Worm (Caenorhabditis elegans) whole organism, late embryonic: ENCODE data around the gene B0304.4.

ENCODE experiments used
- C08G9.2 ChIP-seq: sonication (generic microtip); optimal IDR thresholded peaks from 2 replicates; lab custom pipeline; 2016; ENCODE audit warnings: mild to moderate bottlenecking, missing genetic modification characterization, moderate library complexity, missing compliant biosample characterization
- F13H6.1 ChIP-seq: sonication (generic microtip); optimal IDR thresholded peaks from 2 replicates; lab custom pipeline; 2016; ENCODE audit warnings: missing genetic modification characterization, missing compliant biosample characterization
- K09A11.1 ChIP-seq: sonication (generic microtip); optimal IDR thresholded peaks from 2 replicates; lab custom pipeline; 2017; ENCODE audit warnings: antibody characterized with exemption, mild to moderate bottlenecking, missing genetic modification characterization, missing compliant biosample characterization; ENCODE audit not compliant: insufficient read depth
- Y22D7AL.16 ChIP-seq: sonication (generic microtip); optimal IDR thresholded peaks from 2 replicates; lab custom pipeline; 2016; ENCODE audit warnings: missing genetic modification characterization, missing compliant biosample characterization
- ahr-1 ChIP-seq: sonication (generic microtip); optimal IDR thresholded peaks from 2 replicates; lab custom pipeline; 2016; ENCODE audit warnings: missing genetic modification characterization, missing compliant biosample characterization
- ama-1 ChIP-seq: fragments of 150-350 bp; optimal IDR thresholded peaks from 2 replicates; lab custom pipeline; 2014
- ceh-19 ChIP-seq: fragments of 200-800 bp; sonication (Bioruptor generic); optimal IDR thresholded peaks from 2 replicates; lab custom pipeline; 2018; ENCODE audit warnings: mild to moderate bottlenecking, missing genetic modification characterization, missing compliant biosample characterization
- ceh-24 ChIP-seq: sonication (generic microtip); optimal IDR thresholded peaks from 2 replicates; lab custom pipeline; 2016; ENCODE audit warnings: mild to moderate bottlenecking, missing genetic modification characterization, missing compliant biosample characterization
- ceh-30 ChIP-seq: fragments of 150-350 bp; optimal IDR thresholded peaks from 2 replicates; lab custom pipeline; 2014; ENCODE audit warnings: missing biosample characterization, missing genetic modification characterization
- ceh-6 ChIP-seq: fragments of 200-800 bp; sonication (Bioruptor generic); optimal IDR thresholded peaks from 2 replicates; lab custom pipeline; 2018; ENCODE audit warnings: mild to moderate bottlenecking, missing genetic modification characterization, missing compliant biosample characterization
- ceh-9 ChIP-seq: sonication (generic microtip); optimal IDR thresholded peaks from 2 replicates; lab custom pipeline; 2016; ENCODE audit warnings: mild to moderate bottlenecking, missing genetic modification characterization, inconsistent platforms, missing compliant biosample characterization
- che-1 ChIP-seq: sonication (generic microtip); optimal IDR thresholded peaks from 2 replicates; lab custom pipeline; 2016; ENCODE audit warnings: mild to moderate bottlenecking, missing genetic modification characterization, missing compliant biosample characterization
- dmd-4 ChIP-seq: sonication (generic microtip); optimal IDR thresholded peaks from 2 replicates; lab custom pipeline; 2016; ENCODE audit warnings: borderline replicate concordance, missing genetic modification characterization, missing compliant biosample characterization
- dve-1 ChIP-seq: sonication (generic microtip); optimal IDR thresholded peaks from 2 replicates; lab custom pipeline; 2017; ENCODE audit warnings: antibody characterized with exemption, mild to moderate bottlenecking, missing genetic modification characterization, missing compliant biosample characterization
- eyg-1 ChIP-seq: sonication (generic microtip); optimal IDR thresholded peaks from 2 replicates; lab custom pipeline; 2016; ENCODE audit warnings: missing genotype, missing genetic modification characterization, missing compliant biosample characterization
- hlh-13 ChIP-seq: fragments of 200-800 bp; sonication (Bioruptor generic); optimal IDR thresholded peaks from 2 replicates; lab custom pipeline; 2018; ENCODE audit warnings: mild to moderate bottlenecking, missing genetic modification characterization, missing compliant biosample characterization
- hlh-15 ChIP-seq: sonication (generic microtip); optimal IDR thresholded peaks from 2 replicates; lab custom pipeline; 2016; ENCODE audit warnings: missing genetic modification characterization, missing compliant biosample characterization
- hlh-6 ChIP-seq: sonication (generic microtip); optimal IDR thresholded peaks from 2 replicates; lab custom pipeline; 2016; ENCODE audit warnings: missing genotype, missing genetic modification characterization, missing compliant biosample characterization
- hlh-8 ChIP-seq: sonication (generic microtip); optimal IDR thresholded peaks from 2 replicates; lab custom pipeline; 2016; ENCODE audit warnings: missing genotype, missing genetic modification characterization, missing compliant biosample characterization
- lim-6 ChIP-seq: sonication (generic microtip); optimal IDR thresholded peaks from 2 replicates; lab custom pipeline; 2016; ENCODE audit warnings: missing genetic modification characterization, missing compliant biosample characterization
- lin-11 ChIP-seq: fragments of 200-800 bp; sonication (Bioruptor generic); optimal IDR thresholded peaks from 2 replicates; lab custom pipeline; 2018; ENCODE audit warnings: mild to moderate bottlenecking, missing genetic modification characterization, missing compliant biosample characterization
- madf-2 ChIP-seq: sonication (generic microtip); optimal IDR thresholded peaks from 2 replicates; lab custom pipeline; 2017; ENCODE audit warnings: missing genetic modification characterization, missing compliant biosample characterization
- mec-3 ChIP-seq: sonication (generic microtip); optimal IDR thresholded peaks from 2 replicates; lab custom pipeline; 2016; ENCODE audit warnings: borderline replicate concordance, missing genetic modification characterization, missing compliant biosample characterization
- nhr-11 ChIP-seq: fragments of 150-350 bp; optimal IDR thresholded peaks from 2 replicates; lab custom pipeline; 2014; ENCODE audit warnings: missing biosample characterization, missing genetic modification characterization
- pag-3 ChIP-seq: sonication (generic microtip); optimal IDR thresholded peaks from 2 replicates; lab custom pipeline; 2016; ENCODE audit warnings: missing compliant biosample characterization, missing genetic modification characterization, borderline replicate concordance
- pha-2 ChIP-seq: sonication (generic microtip); optimal IDR thresholded peaks from 2 replicates; lab custom pipeline; 2017; ENCODE audit warnings: mild to moderate bottlenecking, missing genetic modification characterization, missing compliant biosample characterization
- pha-4 ChIP-seq: fragments of 150-350 bp; optimal IDR thresholded peaks from 2 replicates; lab custom pipeline; 2018; ENCODE audit warnings: missing biosample characterization, missing genetic modification reagents, missing genetic modification characterization
- pqm-1 ChIP-seq: sonication (generic microtip); optimal IDR thresholded peaks from 2 replicates; lab custom pipeline; 2016; ENCODE audit warnings: missing genetic modification characterization, missing compliant biosample characterization
- pros-1 ChIP-seq: fragments of 150-350 bp; optimal IDR thresholded peaks from 2 replicates; lab custom pipeline; 2014; ENCODE audit warnings: missing biosample characterization, missing genetic modification reagents, missing genetic modification characterization
- ref-2 ChIP-seq: sonication (generic microtip); optimal IDR thresholded peaks from 2 replicates; lab custom pipeline; 2016; ENCODE audit warnings: missing genetic modification characterization, missing compliant biosample characterization
- sox-2 ChIP-seq: fragments of 200-800 bp; sonication (Bioruptor generic); IDR thresholded peaks from 2 replicates; pipeline ENCODE4 v1.3.6; 2022; ENCODE audit warnings: missing genetic modification reagents, missing genetic modification characterization, missing compliant biosample characterization
- sox-4 ChIP-seq: sonication (generic microtip); optimal IDR thresholded peaks from 2 replicates; lab custom pipeline; 2017; ENCODE audit warnings: mild to moderate bottlenecking, missing genetic modification characterization, inconsistent platforms, missing compliant biosample characterization
- syd-9 ChIP-seq: sonication (generic microtip); optimal IDR thresholded peaks from 2 replicates; lab custom pipeline; 2016; ENCODE audit warnings: mild to moderate bottlenecking, missing genetic modification characterization, moderate library complexity, missing compliant biosample characterization
- tbx-2 ChIP-seq: sonication (generic microtip); optimal IDR thresholded peaks from 2 replicates; lab custom pipeline; 2016; ENCODE audit warnings: missing genetic modification characterization, missing compliant biosample characterization
- ttx-3 ChIP-seq: sonication (generic microtip); optimal IDR thresholded peaks from 2 replicates; lab custom pipeline; 2016; ENCODE audit warnings: missing genetic modification reagents, missing genetic modification characterization, missing compliant biosample characterization
- unc-42 ChIP-seq: sonication (generic microtip); optimal IDR thresholded peaks from 2 replicates; lab custom pipeline; 2016; ENCODE audit warnings: missing genotype, missing genetic modification characterization, missing compliant biosample characterization
- unc-86 ChIP-seq: sonication (generic microtip); optimal IDR thresholded peaks from 2 replicates; lab custom pipeline; 2016; ENCODE audit warnings: missing genetic modification characterization, missing compliant biosample characterization
- ztf-16 ChIP-seq: sonication (generic microtip); optimal IDR thresholded peaks from 2 replicates; lab custom pipeline; 2017; ENCODE audit warnings: missing genetic modification characterization, missing compliant biosample characterization

The B0304.4 gene

ce11 chrII:4505097-4505626, 17.9 kb downstream of the B0304.4 start, which contains the start of gene camt-1:
camt-1 (minus strand) TSS chrII:4505147.
- TF ChIP-seq ceh-19 (GFP tag; lab: Kevin White, UChicago) (no peak), sox-2 (no peak), ztf-16 (tag; lab: Kevin White, UChicago) (no peak), mec-3 (tag; lab: Kevin White, UChicago) (no peak)

ce11 chrII:4495844-4496243, 27.2 kb downstream of the B0304.4 start:
- no peak for TF ChIP-seq ceh-19 (GFP tag; lab: Kevin White, UChicago)
- no peak for TF ChIP-seq ref-2 (tag; lab: Kevin White, UChicago)
- no peak for TF ChIP-seq hlh-13 (GFP tag; lab: Kevin White, UChicago)
- no peak for TF ChIP-seq F13H6.1 (tag; lab: Kevin White, UChicago)
- TF ChIP-seq pros-1 (tag; lab: Kevin White, UChicago): no peak
- TF ChIP-seq hlh-15 (tag; lab: Kevin White, UChicago): no peak
- TF ChIP-seq ceh-30 (tag; lab: Kevin White, UChicago): no peak
- no peak for TF ChIP-seq unc-42 (tag; lab: Kevin White, UChicago)
- no peak for TF ChIP-seq dmd-4 (tag; lab: Kevin White, UChicago)
- no peak for TF ChIP-seq tbx-2 (tag; lab: Kevin White, UChicago)
- TF ChIP-seq Y22D7AL.16: no peak
- TF ChIP-seq mec-3 (tag; lab: Kevin White, UChicago): no peak
- TF ChIP-seq che-1 (tag; lab: Kevin White, UChicago): no peak
- TF ChIP-seq ama-1: no peak
- no peak for TF ChIP-seq ceh-24 (tag; lab: Kevin White, UChicago)
- no peak for TF ChIP-seq unc-86 (tag; lab: Kevin White, UChicago)
- TF ChIP-seq pha-4 (tag; lab: Kevin White, UChicago): no peak
- TF ChIP-seq pqm-1 (tag; lab: Kevin White, UChicago): no peak
- no peak for TF ChIP-seq ahr-1

- TF ChIP-seq ttx-3 (tag; lab: Kevin White, UChicago) (no peak), sox-2 (no peak), pag-3 (tag; lab: Kevin White, UChicago) (no peak), ceh-9 (tag; lab: Kevin White, UChicago) (no peak), tbx-2 (tag; lab: Kevin White, UChicago) (no peak), pha-2 (tag; lab: Kevin White, UChicago) (no peak), che-1 (tag; lab: Kevin White, UChicago) (no peak), hlh-15 (tag; lab: Kevin White, UChicago) (no peak), hlh-8 (tag; lab: Kevin White, UChicago) (no peak), pha-4 (tag; lab: Kevin White, UChicago) (no peak), C08G9.2 (tag; lab: Kevin White, UChicago) (no peak), dve-1 (tag; lab: Kevin White, UChicago) (no peak), ceh-6 (no peak), lin-11 (tag; lab: Kevin White, UChicago) (no peak), lim-6 (no peak)
Observed at ce11 chrII:4494532-4494931, 28.5 kb downstream of the B0304.4 start.

- no peak for TF ChIP-seq hlh-6 (tag; lab: Kevin White, UChicago)
- TF ChIP-seq eyg-1 (tag; lab: Kevin White, UChicago): no peak
- no peak for TF ChIP-seq nhr-11 (tag; lab: Kevin White, UChicago)
- TF ChIP-seq ref-2 (tag; lab: Kevin White, UChicago): no peak
- TF ChIP-seq madf-2 (tag; lab: Kevin White, UChicago): no peak
- TF ChIP-seq syd-9: no peak
- TF ChIP-seq K09A11.1 (tag; lab: Kevin White, UChicago): no peak
- TF ChIP-seq sox-4 (tag; lab: Kevin White, UChicago): no peak
Observed at ce11 chrII:4490729-4491128, 32.3 kb downstream of the B0304.4 start, which contains the start of gene T05C1.5. T05C1.5 (minus strand) TSS chrII:4490829.
